Fruit fly (Drosophila melanogaster): ENCODE measurements around the gene Stam.

DNA sequence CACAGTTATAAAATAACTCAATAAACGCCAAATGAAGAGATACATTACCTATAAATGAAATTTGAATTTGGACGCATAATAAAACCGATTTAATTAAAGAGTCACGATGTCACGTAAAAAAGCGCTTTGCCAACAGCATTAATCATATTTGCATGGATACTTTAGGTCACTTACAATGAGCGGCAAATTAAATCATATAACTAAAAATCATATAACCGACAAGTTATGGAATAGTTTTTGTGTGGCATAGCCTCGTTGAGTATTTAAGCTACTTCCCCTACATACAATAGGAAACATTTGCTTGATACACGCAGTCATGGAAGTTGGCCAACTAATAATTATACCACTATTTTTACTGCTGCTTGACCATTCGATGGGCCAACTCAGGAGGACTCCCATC lies 39.5 kb upstream of the Stam start, which contains the start of gene CG6508:
- TF ChIP-seq tj (GFP tag; optimal IDR thresholded peaks at IDR 0.05), result no peak
- no peak for TF ChIP-seq CG14711 (tag; optimal IDR thresholded peaks at IDR 0.05)
- TF ChIP-seq CG7045 (GFP tag; optimal IDR thresholded peaks at IDR 0.05), result no peak
- no peak for TF ChIP-seq CG11617 (GFP tag; optimal IDR thresholded peaks at IDR 0.05)
- TF ChIP-seq kay (GFP tag; ENCODE audit: borderline replicate concordance), result no peak
- TF ChIP-seq cic (GFP tag; optimal IDR thresholded peaks at IDR 0.05), result no peak
- no peak for TF ChIP-seq Hr96 (GFP tag; optimal IDR thresholded peaks at IDR 0.05)
- no peak for TF ChIP-seq ovo (GFP tag; optimal IDR thresholded peaks at IDR 0.05)
- no peak for TF ChIP-seq CG33017 (tag; optimal IDR thresholded peaks at IDR 0.05)
- no peak for TF ChIP-seq pad (GFP tag; optimal IDR thresholded peaks at IDR 0.05)
